Worm (Caenorhabditis elegans) whole organism, L4 larva: ENCODE measurements around the gene srbc-76.

ENCODE experiments used
- ceh-28 ChIP-seq: fragments of 150-350 bp; optimal IDR thresholded peaks from 2 replicates; lab custom pipeline; 2014; ENCODE audit warnings: missing biosample characterization, missing genetic modification reagents, missing genetic modification characterization
- ceh-82 ChIP-seq: sonication (generic microtip); optimal IDR thresholded peaks from 2 replicates; lab custom pipeline; 2017; ENCODE audit warnings: missing biosample characterization, missing genetic modification characterization
- fkh-10 ChIP-seq: fragments of 150-350 bp; optimal IDR thresholded peaks from 2 replicates; lab custom pipeline; 2014; ENCODE audit warnings: missing biosample characterization, missing genetic modification reagents, missing genetic modification characterization
- lsy-2 ChIP-seq, 2 experiments: fragments of 150-350 bp in 1 of 2; sonication (generic microtip) in 1 of 2; optimal IDR thresholded peaks; 2 replicates each; lab custom pipeline; 2014 to 2017; ENCODE audit warnings: missing biosample characterization in 2 of 2, missing genetic modification characterization in 2 of 2
- nhr-25 ChIP-seq: sonication (generic microtip); optimal IDR thresholded peaks from 2 replicates; lab custom pipeline; 2017; ENCODE audit warnings: missing genetic modification characterization, mild to moderate bottlenecking, missing compliant biosample characterization, antibody characterized with exemption, moderate library complexity, borderline replicate concordance; ENCODE audit not compliant: insufficient read depth
- skn-1 ChIP-seq: fragments of 150-350 bp; optimal IDR thresholded peaks from 2 replicates; lab custom pipeline; 2014; ENCODE audit warnings: missing biosample characterization, missing genetic modification characterization

DNA sequence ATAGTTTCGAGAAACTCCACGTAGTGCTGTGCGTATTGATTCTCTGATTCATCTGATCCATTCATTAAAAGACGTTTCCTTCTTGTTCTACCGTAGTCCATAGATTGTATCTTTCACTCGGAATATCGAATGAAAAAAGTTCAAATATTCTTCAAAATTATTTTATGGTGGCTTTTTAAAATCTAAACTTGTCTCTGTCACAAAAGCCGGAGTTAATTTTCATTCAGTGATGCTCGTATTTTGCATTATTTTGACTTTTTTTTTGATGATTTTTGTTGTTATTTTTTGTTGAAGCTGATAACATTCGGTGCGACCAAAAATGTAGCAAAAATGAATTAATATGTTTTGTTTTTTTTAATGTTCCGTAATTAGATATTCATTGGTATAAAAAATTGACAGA is 16.5 kb upstream of the srbc-76 start, which contains the start of gene nhr-164:
- TF ChIP-seq lsy-2 (tag; optimal IDR thresholded peaks at IDR 0.05; lab: Kevin White, UChicago) (no peak), skn-1 (no peak), nhr-25 (no peak), fkh-10 (GFP tag; lab: Kevin White, UChicago) (no peak), ceh-82 (tag; lab: Kevin White, UChicago) (no peak), ceh-28 (tag; lab: Kevin White, UChicago) (no peak)
